Fruit fly (Drosophila melanogaster) whole organism, pupa: ENCODE data around the gene mRpL47.

ENCODE experiments used
- CG14655 ChIP-seq: fragments of 200-800 bp; sonication (Bioruptor generic); optimal IDR thresholded peaks from 3 replicates; lab custom pipeline; 2017; ENCODE audit warnings: mild to moderate bottlenecking, missing biosample characterization, missing genetic modification reagents, missing genetic modification characterization
- CG15710 ChIP-seq: fragments of 200-800 bp; sonication (Bioruptor generic); optimal IDR thresholded peaks from 2 replicates; lab custom pipeline; 2018; ENCODE audit warnings: missing biosample characterization, mild to moderate bottlenecking, missing genetic modification characterization, moderate library complexity
- CG17806 ChIP-seq: fragments of 200-800 bp; sonication (Bioruptor generic); optimal IDR thresholded peaks from 2 replicates; lab custom pipeline; 2018; ENCODE audit warnings: missing biosample characterization, mild to moderate bottlenecking, missing genetic modification characterization, moderate library complexity
- CG32121 ChIP-seq: fragments of 200-800 bp; sonication (Bioruptor generic); IDR thresholded peaks from 2 replicates; pipeline ENCODE4 v1.3.6; 2022; ENCODE audit warnings: missing biosample characterization, missing genetic modification characterization
- CG8301 ChIP-seq: fragments of 200-800 bp; sonication (Bioruptor generic); optimal IDR thresholded peaks from 2 replicates; lab custom pipeline; 2018; ENCODE audit warnings: missing biosample characterization, mild to moderate bottlenecking, missing genetic modification characterization
- Ets98B ChIP-seq: fragments of 200-800 bp; sonication (Bioruptor generic); IDR thresholded peaks from 2 replicates; pipeline ENCODE4 v1.3.6; 2022; ENCODE audit warnings: missing biosample characterization, missing genetic modification characterization
- Pif1A ChIP-seq: fragments of 200-800 bp; sonication (Bioruptor generic); optimal IDR thresholded peaks from 3 replicates; lab custom pipeline; 2016; ENCODE audit warnings: missing biosample characterization, missing genetic modification characterization
- Pif1B ChIP-seq: fragments of 200-800 bp; sonication (Bioruptor generic); optimal IDR thresholded peaks from 3 replicates; lab custom pipeline; 2016; ENCODE audit warnings: missing biosample characterization, missing genetic modification characterization

- TF ChIP-seq CG17806 (tag; lab: Kevin White, UChicago) (no peak), CG14655 (no peak), CG15710 (tag; lab: Kevin White, UChicago) (no peak), Ets98B (no peak), CG8301 (tag; lab: Kevin White, UChicago) (no peak), Pif1B (GFP tag; lab: Kevin White, UChicago) (no peak), CG32121 (GFP tag; lab: Robert Waterston, UW) (no peak), Pif1A (GFP tag; lab: Kevin White, UChicago) (no peak)
Observed at dm6 chr3R:9494627-9495009, 21.1 kb downstream of the mRpL47 start, which contains the start of gene phu.
